Worm (Caenorhabditis elegans): ENCODE measurements around the gene C07E3.4.
A peak's percentile ranks its signal among the peaks of the same experiment; 100 is the strongest.

Gene C07E3.4

ce11 chrII:10382247-10382646, 21.7 kb downstream of the C07E3.4 start (continued):
- TF ChIP-seq nhr-76 (tag; optimal IDR thresholded peaks at IDR 0.05) (no peak), hlh-4 (tag; optimal IDR thresholded peaks at IDR 0.05) (no peak), ceh-8 (GFP tag; optimal IDR thresholded peaks at IDR 0.05) (no peak), ceh-90 (tag; optimal IDR thresholded peaks at IDR 0.05) (no peak), pag-3 (tag; optimal IDR thresholded peaks at IDR 0.05; ENCODE audit: borderline replicate concordance, insufficient read depth) (no peak), hlh-17 (GFP tag; optimal IDR thresholded peaks at IDR 0.05; ENCODE audit: borderline replicate concordance) (no peak), nhr-77 (tag; optimal IDR thresholded peaks at IDR 0.05) (peak; percentile 27), mdl-1 (tag; optimal IDR thresholded peaks at IDR 0.05) (peak in 1 of 2 experiments; percentile 62), aha-1 (tag; optimal IDR thresholded peaks at IDR 0.05) (no peak), nhr-71 (tag; optimal IDR thresholded peaks at IDR 0.05) (peak; percentile 64), unc-98 (GFP tag; IDR thresholded peaks at IDR 0.05) (no peak), snpc-4 (tag; optimal IDR thresholded peaks at IDR 0.05) (peak; percentile 11), sup-37 (GFP tag; optimal IDR thresholded peaks at IDR 0.05) (no peak), elt-2 (tag; optimal IDR thresholded peaks at IDR 0.05) (peak; percentile 51), nhr-85 (tag) (peak; percentile 97), fkh-8 (tag; optimal IDR thresholded peaks at IDR 0.05) (no peak), nhr-28 (tag; optimal IDR thresholded peaks at IDR 0.05) (no peak), ztf-4 (tag; optimal IDR thresholded peaks at IDR 0.05) (no peak), mep-1 (tag; optimal IDR thresholded peaks at IDR 0.05) (peak; percentile 42), egl-13 (tag; optimal IDR thresholded peaks at IDR 0.05) (no peak), ceh-63 (GFP tag; optimal IDR thresholded peaks at IDR 0.05) (no peak), swsn-7 (tag; optimal IDR thresholded peaks at IDR 0.05) (peak; percentile 57), tlp-1 (tag; optimal IDR thresholded peaks at IDR 0.05) (no peak), fkh-4 (tag; optimal IDR thresholded peaks at IDR 0.05; ENCODE audit: borderline replicate concordance) (no peak), pqm-1 (tag; optimal IDR thresholded peaks at IDR 0.05) (no peak), rnt-1 (tag; optimal IDR thresholded peaks at IDR 0.05) (peak; percentile 60), hpl-2 (GFP tag; optimal IDR thresholded peaks at IDR 0.05) (no peak), dpl-1 (GFP tag; optimal IDR thresholded peaks at IDR 0.05) (peak; percentile 15 to 27 (median 27)), lsy-2 (tag; optimal IDR thresholded peaks at IDR 0.05) (peak; percentile 11 to 65), snu-23 (GFP tag; optimal IDR thresholded peaks at IDR 0.05) (peak; percentile 70), nhr-47 (tag; optimal IDR thresholded peaks at IDR 0.05) (peak; percentile 53), nhr-12 (tag; optimal IDR thresholded peaks at IDR 0.05) (no peak), fkh-10 (GFP tag; optimal IDR thresholded peaks at IDR 0.05) (no peak), isw-1 (GFP tag; IDR thresholded peaks at IDR 0.05) (no peak), aly-2 (tag; optimal IDR thresholded peaks at IDR 0.05) (no peak)

- no peak for TF ChIP-seq unc-62 (GFP tag; optimal IDR thresholded peaks at IDR 0.05)
- TF ChIP-seq skn-1 (tag; optimal IDR thresholded peaks at IDR 0.05), result peak; percentile 30
- TF ChIP-seq jun-1 (tag; optimal IDR thresholded peaks at IDR 0.05), result peak; percentile 28
- TF ChIP-seq blmp-1 (tag; optimal IDR thresholded peaks at IDR 0.05), result peak; percentile 82
- TF ChIP-seq ceh-63 (GFP tag; optimal IDR thresholded peaks at IDR 0.05), result no peak
- no peak for TF ChIP-seq dsc-1 (tag; optimal IDR thresholded peaks at IDR 0.05)
- no peak for TF ChIP-seq mef-2 (tag; optimal IDR thresholded peaks at IDR 0.05)
- no peak for TF ChIP-seq ets-5 (GFP tag; IDR thresholded peaks at IDR 0.05)
- no peak for TF ChIP-seq C34B4.2 (tag; optimal IDR thresholded peaks at IDR 0.05)
- TF ChIP-seq ztf-11 (tag; optimal IDR thresholded peaks at IDR 0.05), result no peak
- no peak for TF ChIP-seq pag-3 (tag; optimal IDR thresholded peaks at IDR 0.05; ENCODE audit: borderline replicate concordance, insufficient read depth)
- TF ChIP-seq elt-3 (tag; optimal IDR thresholded peaks at IDR 0.05), result peak in 2 of 6 experiments; percentile 38 to 42
- no peak for TF ChIP-seq sox-4 (tag; optimal IDR thresholded peaks at IDR 0.05)
- TF ChIP-seq zag-1 (tag; optimal IDR thresholded peaks at IDR 0.05), result no peak
- TF ChIP-seq hlh-4 (tag; optimal IDR thresholded peaks at IDR 0.05), result no peak
- no peak for TF ChIP-seq aly-2 (tag; optimal IDR thresholded peaks at IDR 0.05)
- no peak for TF ChIP-seq fkh-8 (tag; optimal IDR thresholded peaks at IDR 0.05)
- no peak for TF ChIP-seq zip-4 (GFP tag; optimal IDR thresholded peaks at IDR 0.05)
- no peak for TF ChIP-seq egl-27 (tag; optimal IDR thresholded peaks at IDR 0.05)
- no peak for TF ChIP-seq fkh-4 (tag; optimal IDR thresholded peaks at IDR 0.05; ENCODE audit: borderline replicate concordance)
- no peak for TF ChIP-seq isw-1 (GFP tag; IDR thresholded peaks at IDR 0.05)
- no peak for TF ChIP-seq mab-9 (GFP tag; IDR thresholded peaks at IDR 0.05)
- peak; percentile 37 for TF ChIP-seq nhr-19 (GFP tag; conservative IDR thresholded peaks at IDR 0.05)
- TF ChIP-seq pqm-1 (tag; optimal IDR thresholded peaks at IDR 0.05), result no peak
These were observed 24.2 kb downstream of the C07E3.4 start, which contains the start of gene ztf-27 for ce11 chrII:10384680-10385383. Gene ztf-27 (plus strand): TSS chrII:10385333.

All from whole organism, L1 larva.